Fruit fly (Drosophila melanogaster) whole organism, embryonic: ENCODE measurements around the gene CG43886.

Experiments used
- Antp ChIP-seq: fragments of 200-800 bp; sonication (Bioruptor generic); optimal IDR thresholded peaks from 3 replicates; lab custom pipeline; 2016; ENCODE audit warnings: missing biosample characterization, missing genetic modification characterization
- Atf6 ChIP-seq: fragments of 200-800 bp; sonication (Bioruptor generic); IDR thresholded peaks from 2 replicates; pipeline ENCODE4 v1.3.6; 2022; ENCODE audit warnings: missing biosample characterization, missing genetic modification characterization
- BtbVII ChIP-seq: fragments of 200-800 bp; sonication (Bioruptor generic); optimal IDR thresholded peaks from 3 replicates; lab custom pipeline; 2017; ENCODE audit warnings: missing biosample characterization, mild to moderate bottlenecking, missing genetic modification characterization
- CG10431 ChIP-seq: fragments of 200-800 bp; sonication (Bioruptor generic); optimal IDR thresholded peaks from 3 replicates; lab custom pipeline; 2018; ENCODE audit warnings: missing biosample characterization, mild to moderate bottlenecking, missing genetic modification characterization
- CG13123 ChIP-seq: fragments of 200-800 bp; sonication (Bioruptor generic); optimal IDR thresholded peaks from 2 replicates; lab custom pipeline; 2016; ENCODE audit warnings: missing biosample characterization, missing genetic modification characterization
- CG16779 ChIP-seq: fragments of 200-800 bp; sonication (Bioruptor generic); IDR thresholded peaks from 2 replicates; pipeline ENCODE4 v1.3.6; 2022; ENCODE audit warnings: missing biosample characterization, missing genetic modification characterization
- CG16815 ChIP-seq: fragments of 200-800 bp; sonication (Bioruptor generic); optimal IDR thresholded peaks from 3 replicates; lab custom pipeline; 2017; ENCODE audit warnings: missing biosample characterization, mild to moderate bottlenecking, missing genetic modification characterization
- CG16863 ChIP-seq: fragments of 200-800 bp; sonication (Bioruptor generic); optimal IDR thresholded peaks from 3 replicates; lab custom pipeline; 2016; ENCODE audit warnings: missing biosample characterization, missing genetic modification characterization
- CG17829 ChIP-seq: fragments of 200-800 bp; optimal IDR thresholded peaks from 2 replicates; lab custom pipeline; 2019; ENCODE audit warnings: missing biosample characterization, mild to moderate bottlenecking, missing genetic modification characterization, moderate library complexity
- CG18619 ChIP-seq: fragments of 200-800 bp; sonication (Bioruptor generic); optimal IDR thresholded peaks from 3 replicates; lab custom pipeline; 2017; ENCODE audit warnings: missing biosample characterization, mild to moderate bottlenecking, missing genetic modification characterization
- CG31365 ChIP-seq: fragments of 200-800 bp; sonication (Bioruptor generic); optimal IDR thresholded peaks from 2 replicates; lab custom pipeline; 2018; ENCODE audit warnings: missing biosample characterization, mild to moderate bottlenecking, missing genetic modification characterization
- CG3995 ChIP-seq: fragments of 200-800 bp; sonication (Bioruptor generic); optimal IDR thresholded peaks from 3 replicates; lab custom pipeline; 2016; ENCODE audit warnings: missing biosample characterization, missing genetic modification characterization
- CG4328 ChIP-seq: fragments of 200-800 bp; sonication (Bioruptor generic); optimal IDR thresholded peaks from 3 replicates; lab custom pipeline; 2017; ENCODE audit warnings: missing biosample characterization, missing genetic modification reagents, missing genetic modification characterization
- CG4617 ChIP-seq: fragments of 200-800 bp; sonication (Bioruptor generic); optimal IDR thresholded peaks from 3 replicates; lab custom pipeline; 2016; ENCODE audit warnings: missing biosample characterization, missing genetic modification characterization, borderline replicate concordance
- CG4820 ChIP-seq: fragments of 200-800 bp; sonication (Bioruptor generic); optimal IDR thresholded peaks from 3 replicates; lab custom pipeline; 2016; ENCODE audit warnings: missing biosample characterization, missing genetic modification characterization
- CG6254 ChIP-seq: fragments of 200-800 bp; sonication (Bioruptor generic); optimal IDR thresholded peaks from 3 replicates; lab custom pipeline; 2017; ENCODE audit warnings: mild to moderate bottlenecking, missing biosample characterization, missing genetic modification reagents, missing genetic modification characterization
- CG7928 ChIP-seq: fragments of 200-800 bp; sonication (Bioruptor generic); optimal IDR thresholded peaks from 2 replicates; lab custom pipeline; 2017; ENCODE audit warnings: missing biosample characterization, mild to moderate bottlenecking, missing genetic modification characterization
- CG8924 ChIP-seq: fragments of 200-800 bp; optimal IDR thresholded peaks from 3 replicates; lab custom pipeline; 2019; ENCODE audit warnings: missing biosample characterization, mild to moderate bottlenecking, missing genetic modification characterization, moderate library complexity
- Dfd ChIP-seq, 2 experiments: fragments of >200 bp; optimal IDR thresholded peaks; 2 replicates each; lab custom pipeline; 2017; ENCODE audit warnings: missing biosample characterization in 2 of 2, missing genetic modification characterization in 2 of 2
- Dp ChIP-seq: fragments of 200-800 bp; sonication (Bioruptor generic); optimal IDR thresholded peaks from 2 replicates; lab custom pipeline; 2018; ENCODE audit warnings: missing biosample characterization, mild to moderate bottlenecking, missing genetic modification characterization, moderate library complexity
- Gsc ChIP-seq: fragments of 200-800 bp; sonication (Bioruptor generic); IDR thresholded peaks from 2 replicates; pipeline ENCODE4 v1.3.6; 2022; ENCODE audit warnings: missing biosample characterization, missing genetic modification characterization
- MBD-R2 ChIP-seq: fragments of 200-800 bp; sonication (Bioruptor generic); IDR thresholded peaks from 2 replicates; pipeline ENCODE4 v1.3.6; 2022; ENCODE audit warnings: missing biosample characterization, missing genetic modification characterization
- MTF-1 ChIP-seq: fragments of 200-800 bp; sonication (Bioruptor generic); optimal IDR thresholded peaks from 2 replicates; lab custom pipeline; 2018; ENCODE audit warnings: missing biosample characterization, mild to moderate bottlenecking, missing genetic modification characterization, borderline replicate concordance
- Nf-YA ChIP-seq: fragments of 200-800 bp; sonication (Bioruptor generic); IDR thresholded peaks from 2 replicates; pipeline ENCODE4 v1.3.6; 2022; ENCODE audit warnings: missing biosample characterization, missing genetic modification characterization
- Poxn ChIP-seq: fragments of 200-800 bp; sonication (Bioruptor generic); IDR thresholded peaks from 2 replicates; pipeline ENCODE4 v1.3.6; 2022; ENCODE audit warnings: missing biosample characterization, missing genetic modification characterization
- Sin3A ChIP-seq: fragments of >200 bp; optimal IDR thresholded peaks from 2 replicates; lab custom pipeline; 2018
- Spps ChIP-seq: fragments of 200-800 bp; sonication (Bioruptor generic); optimal IDR thresholded peaks from 2 replicates; lab custom pipeline; 2018; ENCODE audit warnings: missing biosample characterization, mild to moderate bottlenecking, missing genetic modification characterization
- Sry-β ChIP-seq: fragments of 200-800 bp; sonication (Bioruptor generic); optimal IDR thresholded peaks from 2 replicates; lab custom pipeline; 2018; ENCODE audit warnings: missing biosample characterization, mild to moderate bottlenecking, missing genetic modification characterization, moderate library complexity
- TFAM ChIP-seq: fragments of 200-800 bp; sonication (Bioruptor generic); optimal IDR thresholded peaks from 2 replicates; lab custom pipeline; 2017; ENCODE audit warnings: missing biosample characterization, missing genetic modification characterization, inconsistent platforms
- abd-A ChIP-seq: fragments of 200-800 bp; sonication (Bioruptor generic); optimal IDR thresholded peaks from 3 replicates; lab custom pipeline; 2019; ENCODE audit warnings: missing biosample characterization, mild to moderate bottlenecking, missing genetic modification characterization, moderate library complexity
- ara ChIP-seq: fragments of 200-800 bp; sonication (Bioruptor generic); IDR thresholded peaks from 2 replicates; pipeline ENCODE4 v1.3.6; 2022; ENCODE audit warnings: missing biosample characterization, missing genetic modification characterization
- btn ChIP-seq: fragments of 200-800 bp; sonication (Bioruptor generic); optimal IDR thresholded peaks from 2 replicates; lab custom pipeline; 2016; ENCODE audit warnings: missing biosample characterization, missing genetic modification characterization
- da ChIP-seq: fragments of 200-800 bp; sonication (Bioruptor generic); optimal IDR thresholded peaks from 2 replicates; lab custom pipeline; 2016; ENCODE audit warnings: missing biosample characterization, missing genetic modification characterization
- danr ChIP-seq: fragments of 200-800 bp; sonication (Bioruptor generic); IDR thresholded peaks from 2 replicates; pipeline ENCODE4 v1.3.6; 2022; ENCODE audit warnings: missing biosample characterization, missing genetic modification characterization
- dmrt11E ChIP-seq: fragments of 200-800 bp; sonication (Bioruptor generic); optimal IDR thresholded peaks from 3 replicates; lab custom pipeline; 2018; ENCODE audit warnings: missing biosample characterization, mild to moderate bottlenecking, missing genetic modification characterization, moderate library complexity
- en ChIP-seq: fragments of 200-800 bp; sonication (Bioruptor generic); optimal IDR thresholded peaks from 2 replicates; lab custom pipeline; 2016; ENCODE audit warnings: missing biosample characterization, missing genetic modification characterization
- fd102C ChIP-seq: fragments of 200-800 bp; sonication (Bioruptor generic); optimal IDR thresholded peaks from 2 replicates; lab custom pipeline; 2018; ENCODE audit warnings: missing biosample characterization, mild to moderate bottlenecking, missing genetic modification characterization, moderate library complexity
- gfzf ChIP-seq: fragments of 200-800 bp; sonication (Bioruptor generic); optimal IDR thresholded peaks from 2 replicates; lab custom pipeline; 2016; ENCODE audit warnings: missing biosample characterization, mild to moderate bottlenecking, missing genetic modification characterization, moderate library complexity
- grau ChIP-seq: fragments of 200-800 bp; optimal IDR thresholded peaks from 3 replicates; lab custom pipeline; 2019; ENCODE audit warnings: missing biosample characterization, mild to moderate bottlenecking, missing genetic modification characterization, moderate library complexity
- hth ChIP-seq: fragments of >200 bp; optimal IDR thresholded peaks from 2 replicates; lab custom pipeline; 2017; ENCODE audit warnings: inconsistent platforms
- knrl ChIP-seq: fragments of 200-800 bp; sonication (Bioruptor generic); IDR thresholded peaks from 3 replicates; pipeline ENCODE4 v1.3.6; 2022; ENCODE audit warnings: missing biosample characterization, missing genetic modification characterization; ENCODE audit not compliant: partially characterized antibody
- lmd ChIP-seq: fragments of 200-800 bp; sonication (Bioruptor generic); IDR thresholded peaks from 2 replicates; pipeline ENCODE4 v1.3.6; 2022; ENCODE audit warnings: missing biosample characterization, missing genetic modification characterization
- nerfin-1 ChIP-seq: fragments of 200-800 bp; sonication (Bioruptor generic); optimal IDR thresholded peaks from 3 replicates; lab custom pipeline; 2019; ENCODE audit warnings: missing biosample characterization, mild to moderate bottlenecking, missing genetic modification characterization, moderate library complexity
- otp ChIP-seq: fragments of 200-800 bp; sonication (Bioruptor generic); IDR thresholded peaks from 3 replicates; pipeline ENCODE4, ENCODE4 v1.3.6; 2022; ENCODE audit warnings: missing biosample characterization, missing genetic modification characterization
- pho ChIP-seq: fragments of 200-800 bp; sonication (Bioruptor generic); optimal IDR thresholded peaks from 2 replicates; lab custom pipeline; 2016; ENCODE audit warnings: missing biosample characterization, missing genetic modification characterization
- ranshi ChIP-seq: fragments of 200-800 bp; sonication (Bioruptor generic); IDR thresholded peaks from 2 replicates; pipeline ENCODE4 v1.3.6; 2022; ENCODE audit warnings: missing biosample characterization, missing genetic modification characterization
- so ChIP-seq: fragments of 200-800 bp; sonication (Bioruptor generic); IDR thresholded peaks from 3 replicates; pipeline ENCODE4 v1.3.6; 2022; ENCODE audit warnings: missing biosample characterization, missing genetic modification characterization
- tx ChIP-seq: fragments of 200-800 bp; sonication (Bioruptor generic); optimal IDR thresholded peaks from 2 replicates; lab custom pipeline; 2016; ENCODE audit warnings: missing biosample characterization, missing genetic modification characterization
- z ChIP-seq: fragments of 200-800 bp; sonication (Bioruptor generic); IDR thresholded peaks from 3 replicates; pipeline ENCODE4 v1.3.6; 2022; ENCODE audit warnings: missing biosample characterization, missing genetic modification characterization
- zf30C ChIP-seq: fragments of 200-800 bp; sonication (Bioruptor generic); optimal IDR thresholded peaks from 3 replicates; lab custom pipeline; 2018; ENCODE audit warnings: missing biosample characterization, mild to moderate bottlenecking, missing genetic modification characterization

Gene CG43886

dm6 chr3L:8186627-8187396 is 27.2 kb upstream of the CG43886 start, which contains the start of the genes ERR and Atg18a (continued):
- TF ChIP-seq danr (GFP tag; lab: Robert Waterston, UW), result peak; percentile 79; the same call in 1 of the 2 replicates
- peak; percentile 85 for TF ChIP-seq knrl (GFP tag; lab: Robert Waterston, UW)
- peak; percentile 61 for TF ChIP-seq Gsc
- peak; percentile 27 for TF ChIP-seq Dp
- TF ChIP-seq CG31365 (tag; lab: Kevin White, UChicago), result peak; percentile 0
- TF ChIP-seq hth (lab: Kevin White, UChicago), result no peak
- peak; percentile 92 for TF ChIP-seq CG16815 (GFP tag; lab: Kevin White, UChicago)
- peak; percentile 44 for TF ChIP-seq Spps (tag; lab: Kevin White, UChicago)
- peak; percentile 86 for TF ChIP-seq CG18619 (GFP tag; lab: Kevin White, UChicago)
- peak; percentile 51 for TF ChIP-seq CG3995
- TF ChIP-seq CG7928 (GFP tag; lab: Kevin White, UChicago), result peak; percentile 100
- TF ChIP-seq Nf-YA (GFP tag; lab: Robert Waterston, UW), result no peak
- peak; percentile 89 for TF ChIP-seq CG17829 (tag; lab: Kevin White, UChicago)
- 0 out of 3 replicates have a peak, but pooled peaks have one; percentile 66 for TF ChIP-seq so
- TF ChIP-seq CG6254 (GFP tag; lab: Kevin White, UChicago), result peak; percentile 34
- peak; percentile 82 for TF ChIP-seq tx (GFP tag; lab: Kevin White, UChicago)
- peak; percentile 82 for TF ChIP-seq CG8924 (tag; lab: Kevin White, UChicago)
- TF ChIP-seq Poxn (GFP tag; lab: Robert Waterston, UW), result peak; percentile 63
- TF ChIP-seq Sry-β (GFP tag; lab: Kevin White, UChicago), result peak; percentile 76
- TF ChIP-seq da (GFP tag; lab: Kevin White, UChicago), result peak; percentile 1
- peak; percentile 65 for TF ChIP-seq CG4328
- TF ChIP-seq ara (GFP tag; lab: Robert Waterston, UW), result peak; percentile 70; the same call in 1 of the 2 replicates
- no peak for TF ChIP-seq fd102C (GFP tag; lab: Kevin White, UChicago)
- TF ChIP-seq lmd (GFP tag; lab: Robert Waterston, UW), result peak; percentile 92
- TF ChIP-seq ranshi, result peak; percentile 88
- TF ChIP-seq zf30C (GFP tag; lab: Kevin White, UChicago), result no peak
- peak; percentile 76; the same call in 1 of the 2 replicates for TF ChIP-seq CG16779 (GFP tag; lab: Robert Waterston, UW)
- peak; percentile 86 for TF ChIP-seq Atf6 (GFP tag; lab: Robert Waterston, UW)
- no peak for TF ChIP-seq Dfd (GFP tag; optimal IDR thresholded peaks at IDR 0.05; lab: Kevin White, UChicago)
- peak; percentile 86 for TF ChIP-seq pho (GFP tag; lab: Kevin White, UChicago)
- no peak for TF ChIP-seq BtbVII
- TF ChIP-seq abd-A, result no peak
- peak; percentile 77 for TF ChIP-seq CG13123 (GFP tag; lab: Kevin White, UChicago)
- peak; percentile 46 for TF ChIP-seq btn (GFP tag; lab: Kevin White, UChicago)
- peak; percentile 47 for TF ChIP-seq CG10431 (GFP tag; lab: Kevin White, UChicago)
- no peak for TF ChIP-seq en
- peak; percentile 74 for TF ChIP-seq dmrt11E (tag; lab: Kevin White, UChicago)
- peak; percentile 85 for TF ChIP-seq Antp (GFP tag; lab: Kevin White, UChicago)
- peak; percentile 85 for TF ChIP-seq grau (tag; lab: Kevin White, UChicago)
- TF ChIP-seq CG16863, result peak; percentile 51
- TF ChIP-seq TFAM (GFP tag; lab: Kevin White, UChicago), result peak; percentile 9
- TF ChIP-seq nerfin-1 (tag; lab: Kevin White, UChicago), result peak; percentile 72
- TF ChIP-seq CG4820 (GFP tag; lab: Kevin White, UChicago), result peak; percentile 78
- 0 out of 3 replicates have a peak, but pooled peaks have one; percentile 50 for TF ChIP-seq otp (GFP tag; lab: Robert Waterston, UW)
- TF ChIP-seq z (GFP tag; lab: Robert Waterston, UW), result no peak
- no peak for TF ChIP-seq MTF-1 (GFP tag; lab: Kevin White, UChicago)
- peak; percentile 74 for TF ChIP-seq CG4617 (GFP tag; lab: Kevin White, UChicago)
- TF ChIP-seq gfzf, result peak; percentile 11
- peak; percentile 98 for TF ChIP-seq Sin3A (lab: Kevin White, UChicago)
- peak; percentile 76 for TF ChIP-seq MBD-R2
